Worm (Caenorhabditis elegans) whole organism, L2 larva: ENCODE data around the gene ntl-2.

Experiments
- F13H6.1 ChIP-seq: sonication (generic microtip); optimal IDR thresholded peaks from 2 replicates; lab custom pipeline; 2016; ENCODE audit warnings: missing genetic modification characterization, missing compliant biosample characterization
- alr-1 ChIP-seq: fragments of 150-350 bp; optimal IDR thresholded peaks from 2 replicates; lab custom pipeline; 2014; ENCODE audit warnings: missing biosample characterization, missing genetic modification characterization
- aly-2 ChIP-seq: fragments of 150-350 bp; optimal IDR thresholded peaks from 2 replicates; lab custom pipeline; 2014; ENCODE audit warnings: missing biosample characterization, missing genetic modification characterization
- ceh-16 ChIP-seq: fragments of 150-350 bp; optimal IDR thresholded peaks from 2 replicates; lab custom pipeline; 2014; ENCODE audit warnings: missing biosample characterization, missing genetic modification characterization
- ceh-82 ChIP-seq: fragments of 150-350 bp; optimal IDR thresholded peaks from 2 replicates; lab custom pipeline; 2014; ENCODE audit warnings: missing biosample characterization, missing genetic modification characterization
- crh-2 ChIP-seq: sonication (generic microtip); optimal IDR thresholded peaks from 2 replicates; lab custom pipeline; 2017; ENCODE audit warnings: missing biosample characterization, missing genetic modification characterization
- egl-27 ChIP-seq: sonication (generic microtip); optimal IDR thresholded peaks from 3 replicates; lab custom pipeline; 2017; ENCODE audit warnings: missing biosample characterization, missing genetic modification reagents, missing genetic modification characterization
- elt-1 ChIP-seq: fragments of 150-350 bp; optimal IDR thresholded peaks from 2 replicates; lab custom pipeline; 2014; ENCODE audit warnings: missing biosample characterization, missing genetic modification characterization
- elt-3 ChIP-seq: sonication (generic microtip); optimal IDR thresholded peaks from 2 replicates; lab custom pipeline; 2017; ENCODE audit warnings: missing biosample characterization, missing genetic modification characterization
- fos-1 ChIP-seq: fragments of 150-350 bp; optimal IDR thresholded peaks from 2 replicates; lab custom pipeline; 2014; ENCODE audit warnings: missing biosample characterization, missing genetic modification characterization
- gmeb-1 ChIP-seq: fragments of 150-350 bp; optimal IDR thresholded peaks from 2 replicates; lab custom pipeline; 2014; ENCODE audit warnings: missing biosample characterization, missing genetic modification characterization
- lin-11 ChIP-seq: fragments of 150-350 bp; sonication (generic microtip); optimal IDR thresholded peaks from 2 replicates; lab custom pipeline; 2014; ENCODE audit warnings: missing biosample characterization, missing genetic modification characterization, inconsistent platforms, mixed read lengths
- lin-13 ChIP-seq: fragments of 150-350 bp; optimal IDR thresholded peaks from 2 replicates; lab custom pipeline; 2014; ENCODE audit warnings: missing biosample characterization, missing genetic modification reagents, missing genetic modification characterization
- lin-39 ChIP-seq: fragments of 150-350 bp; optimal IDR thresholded peaks from 2 replicates; lab custom pipeline; 2014; ENCODE audit warnings: missing biosample characterization, missing genetic modification reagents, missing genetic modification characterization
- lsy-2 ChIP-seq, 2 experiments: fragments of 150-350 bp in 1 of 2; sonication (generic microtip) in 1 of 2; optimal IDR thresholded peaks; 2 replicates each; lab custom pipeline; 2014 to 2017; ENCODE audit warnings: missing biosample characterization in 2 of 2, missing genetic modification characterization in 2 of 2
- mab-5 ChIP-seq: fragments of 150-350 bp; optimal IDR thresholded peaks from 2 replicates; lab custom pipeline; 2014; ENCODE audit warnings: missing biosample characterization, missing genetic modification characterization
- mbf-1 ChIP-seq: sonication (generic microtip); optimal IDR thresholded peaks from 2 replicates; lab custom pipeline; 2017; ENCODE audit warnings: missing biosample characterization, missing genetic modification characterization
- mdl-1 ChIP-seq, 2 experiments: fragments of 150-350 bp in 1 of 2; sonication (generic microtip) in 1 of 2; optimal IDR thresholded peaks; 2 replicates each; lab custom pipeline; 2017; ENCODE audit warnings: missing biosample characterization in 2 of 2, missing genetic modification characterization in 2 of 2
- nhr-10 ChIP-seq: sonication (generic microtip); optimal IDR thresholded peaks from 2 replicates; lab custom pipeline; 2017; ENCODE audit warnings: missing biosample characterization, missing genetic modification characterization
- nhr-11 ChIP-seq: fragments of 150-350 bp; optimal IDR thresholded peaks from 2 replicates; lab custom pipeline; 2014; ENCODE audit warnings: missing biosample characterization, missing genetic modification characterization
- nhr-12 ChIP-seq: fragments of 150-350 bp; optimal IDR thresholded peaks from 2 replicates; lab custom pipeline; 2014; ENCODE audit warnings: missing biosample characterization, missing genetic modification characterization
- nhr-129 ChIP-seq: fragments of 150-350 bp; optimal IDR thresholded peaks from 2 replicates; lab custom pipeline; 2014; ENCODE audit warnings: missing biosample characterization, missing genetic modification characterization
- nhr-21 ChIP-seq: fragments of 150-350 bp; optimal IDR thresholded peaks from 2 replicates; lab custom pipeline; 2014; ENCODE audit warnings: missing biosample characterization, missing genetic modification characterization
- nhr-23 ChIP-seq: fragments of 150-350 bp; optimal IDR thresholded peaks from 2 replicates; lab custom pipeline; 2014; ENCODE audit warnings: missing biosample characterization, missing genetic modification reagents, missing genetic modification characterization
- nhr-237 ChIP-seq: fragments of 150-350 bp; optimal IDR thresholded peaks from 2 replicates; lab custom pipeline; 2014; ENCODE audit warnings: missing biosample characterization, missing genetic modification characterization
- nhr-25 ChIP-seq: fragments of 150-350 bp; sonication (generic microtip); optimal IDR thresholded peaks from 3 replicates; lab custom pipeline; 2014; ENCODE audit warnings: missing biosample characterization, missing genetic modification characterization
- nhr-6 ChIP-seq: fragments of 150-350 bp; optimal IDR thresholded peaks from 2 replicates; lab custom pipeline; 2014; ENCODE audit warnings: missing biosample characterization, missing genetic modification characterization
- nhr-77 ChIP-seq: fragments of 150-350 bp; optimal IDR thresholded peaks from 2 replicates; lab custom pipeline; 2014; ENCODE audit warnings: missing biosample characterization, missing genetic modification characterization
- peb-1 ChIP-seq: fragments of 150-350 bp; optimal IDR thresholded peaks from 2 replicates; lab custom pipeline; 2014; ENCODE audit warnings: missing biosample characterization, missing genetic modification characterization
- sem-4 ChIP-seq: fragments of 150-350 bp; optimal IDR thresholded peaks from 2 replicates; lab custom pipeline; 2014; ENCODE audit warnings: missing biosample characterization, missing genetic modification reagents, missing genetic modification characterization
- skn-1 ChIP-seq: sonication (generic microtip); optimal IDR thresholded peaks from 2 replicates; lab custom pipeline; 2017; ENCODE audit warnings: missing biosample characterization, missing genetic modification characterization
- sma-3 ChIP-seq: sonication (generic microtip); optimal IDR thresholded peaks from 2 replicates; lab custom pipeline; 2016; ENCODE audit warnings: missing genetic modification reagents, missing genetic modification characterization, missing compliant biosample characterization
- sma-9 ChIP-seq, 2 experiments: fragments of 150-350 bp in 1 of 2; sonication (generic microtip) in 1 of 2; optimal IDR thresholded peaks; 2 replicates each; lab custom pipeline; 2014 to 2016; ENCODE audit warnings: missing genetic modification characterization in 2 of 2, mild to moderate bottlenecking in 1 of 2, missing biosample characterization in 1 of 2, missing compliant biosample characterization in 1 of 2, missing genetic modification reagents in 1 of 2, moderate library complexity in 1 of 2
- snpc-4 ChIP-seq: fragments of 150-350 bp; optimal IDR thresholded peaks from 2 replicates; lab custom pipeline; 2014; ENCODE audit warnings: missing biosample characterization, missing genetic modification characterization
- unc-55 ChIP-seq: fragments of 150-350 bp; sonication (generic microtip); optimal IDR thresholded peaks from 3 replicates; lab custom pipeline; 2014; ENCODE audit warnings: missing biosample characterization, missing genetic modification reagents, missing genetic modification characterization
- unc-62 ChIP-seq: fragments of 150-350 bp; optimal IDR thresholded peaks from 2 replicates; lab custom pipeline; 2014; ENCODE audit warnings: missing biosample characterization, missing genetic modification reagents, missing genetic modification characterization
- ztf-11 ChIP-seq: sonication (generic microtip); optimal IDR thresholded peaks from 2 replicates; lab custom pipeline; 2017; ENCODE audit warnings: missing biosample characterization, missing genetic modification characterization

Gene ntl-2

ce11 chrII:4334448-4334847, 41.8 kb downstream of the ntl-2 start, which contains the start of gene madf-3:
madf-3 (plus strand) TSS chrII:4334748.
- TF ChIP-seq nhr-10 (tag; lab: Kevin White, UChicago) (no peak), sma-3 (GFP tag; lab: Kevin White, UChicago) (no peak), mab-5 (no peak), sma-9 (GFP tag; optimal IDR thresholded peaks at IDR 0.05; lab: Kevin White, UChicago) (no peak), sma-9 (tag; optimal IDR thresholded peaks at IDR 0.05; lab: Kevin White, UChicago) (no peak), ceh-16 (tag; lab: Kevin White, UChicago) (no peak), elt-3 (tag; lab: Kevin White, UChicago) (no peak), skn-1 (no peak), unc-62 (GFP tag; lab: Kevin White, UChicago) (no peak), aly-2 (tag; lab: Kevin White, UChicago) (no peak), fos-1 (tag; lab: Kevin White, UChicago) (no peak), nhr-77 (tag; lab: Kevin White, UChicago) (no peak), nhr-21 (tag; lab: Kevin White, UChicago) (no peak), lin-11 (tag; lab: Kevin White, UChicago) (no peak), mdl-1 (tag; optimal IDR thresholded peaks at IDR 0.05; lab: Kevin White, UChicago) (no peak), gmeb-1 (tag; lab: Kevin White, UChicago) (no peak), egl-27 (tag; lab: Kevin White, UChicago) (no peak), nhr-12 (tag; lab: Kevin White, UChicago) (no peak), nhr-11 (tag; lab: Kevin White, UChicago) (no peak), nhr-25 (tag; lab: Kevin White, UChicago) (no peak), nhr-237 (tag; lab: Kevin White, UChicago) (no peak)

- TF ChIP-seq nhr-25 (tag; lab: Kevin White, UChicago) (no peak), F13H6.1 (tag; lab: Kevin White, UChicago) (no peak), unc-55 (GFP tag; lab: Kevin White, UChicago) (no peak), ceh-82 (tag; lab: Kevin White, UChicago) (no peak), elt-1 (tag; lab: Kevin White, UChicago) (no peak), nhr-11 (tag; lab: Kevin White, UChicago) (no peak), nhr-77 (tag; lab: Kevin White, UChicago) (no peak), nhr-12 (tag; lab: Kevin White, UChicago) (no peak), aly-2 (tag; lab: Kevin White, UChicago) (no peak), unc-62 (GFP tag; lab: Kevin White, UChicago) (no peak), ztf-11 (tag; lab: Kevin White, UChicago) (no peak), alr-1 (tag; lab: Kevin White, UChicago) (no peak)
These were observed 47.5 kb downstream of the ntl-2 start, which contains the start of gene H20J04.4 for ce11 chrII:4328716-4329115. H20J04.4 (plus strand) TSS chrII:4329016.

ce11 chrII:4326420-4326819, 49.8 kb downstream of the ntl-2 start, which contains the start of gene pfd-2:
pfd-2 (plus strand) TSS chrII:4326720.
- TF ChIP-seq sma-9 (GFP tag; optimal IDR thresholded peaks at IDR 0.05; lab: Kevin White, UChicago) = no peak
- no peak for TF ChIP-seq sma-9 (tag; optimal IDR thresholded peaks at IDR 0.05; lab: Kevin White, UChicago)
- no peak for TF ChIP-seq alr-1 (tag; lab: Kevin White, UChicago)
- TF ChIP-seq lin-39 (tag; lab: Kevin White, UChicago) = no peak
- no peak for TF ChIP-seq unc-55 (GFP tag; lab: Kevin White, UChicago)
- TF ChIP-seq nhr-6 (tag; lab: Kevin White, UChicago) = no peak
- TF ChIP-seq sma-3 (GFP tag; lab: Kevin White, UChicago) = no peak
- no peak for TF ChIP-seq lin-13 (GFP tag; lab: Kevin White, UChicago)
- TF ChIP-seq sem-4 (tag; lab: Kevin White, UChicago) = no peak
- no peak for TF ChIP-seq crh-2
- TF ChIP-seq gmeb-1 (tag; lab: Kevin White, UChicago) = no peak
- TF ChIP-seq elt-3 (tag; lab: Kevin White, UChicago) = no peak
- TF ChIP-seq mab-5 = no peak
- TF ChIP-seq lin-11 (tag; lab: Kevin White, UChicago) = no peak
- TF ChIP-seq snpc-4 (tag; lab: Kevin White, UChicago) = no peak
- TF ChIP-seq nhr-23 (tag; lab: Kevin White, UChicago) = no peak
- no peak for TF ChIP-seq nhr-10 (tag; lab: Kevin White, UChicago)
- no peak for TF ChIP-seq aly-2 (tag; lab: Kevin White, UChicago)
- no peak for TF ChIP-seq lsy-2 (tag; optimal IDR thresholded peaks at IDR 0.05; lab: Kevin White, UChicago)

- TF ChIP-seq ceh-16 (tag; lab: Kevin White, UChicago) (no peak), lin-39 (tag; lab: Kevin White, UChicago) (no peak), mbf-1 (no peak), nhr-6 (tag; lab: Kevin White, UChicago) (no peak), elt-1 (tag; lab: Kevin White, UChicago) (no peak), nhr-23 (tag; lab: Kevin White, UChicago) (no peak), F13H6.1 (tag; lab: Kevin White, UChicago) (no peak), nhr-129 (tag; lab: Kevin White, UChicago) (no peak), peb-1 (no peak), ztf-11 (tag; lab: Kevin White, UChicago) (no peak), fos-1 (tag; lab: Kevin White, UChicago) (no peak)
These were observed 52.2 kb downstream of the ntl-2 start, which contains the start of gene mog-2 for ce11 chrII:4324061-4324460. mog-2 (plus strand) TSS chrII:4324361.
